Worm (Caenorhabditis elegans) whole organism, late embryonic: ENCODE results near the gene sdhb-1.

Experiments used
- C08G9.2 ChIP-seq: sonication (generic microtip); optimal IDR thresholded peaks from 2 replicates; lab custom pipeline; 2016; ENCODE audit warnings: mild to moderate bottlenecking, missing genetic modification characterization, moderate library complexity, missing compliant biosample characterization
- C38D4.7 ChIP-seq: fragments of 200-800 bp; sonication (Bioruptor generic); optimal IDR thresholded peaks from 2 replicates; lab custom pipeline; 2018; ENCODE audit warnings: mild to moderate bottlenecking, missing genetic modification characterization, moderate library complexity, missing compliant biosample characterization
- Y22D7AL.16 ChIP-seq: sonication (generic microtip); optimal IDR thresholded peaks from 2 replicates; lab custom pipeline; 2016; ENCODE audit warnings: missing genetic modification characterization, missing compliant biosample characterization
- ahr-1 ChIP-seq: sonication (generic microtip); optimal IDR thresholded peaks from 2 replicates; lab custom pipeline; 2016; ENCODE audit warnings: missing genetic modification characterization, missing compliant biosample characterization
- ceh-14 ChIP-seq: sonication (generic microtip); optimal IDR thresholded peaks from 2 replicates; lab custom pipeline; 2016; ENCODE audit warnings: missing genotype, missing genetic modification characterization, missing compliant biosample characterization
- ceh-18 ChIP-seq: sonication (generic microtip); optimal IDR thresholded peaks from 2 replicates; lab custom pipeline; 2016; ENCODE audit warnings: missing genetic modification characterization, missing compliant biosample characterization
- ceh-2 ChIP-seq: sonication (generic microtip); optimal IDR thresholded peaks from 2 replicates; lab custom pipeline; 2016; ENCODE audit warnings: missing genotype, missing genetic modification characterization, missing compliant biosample characterization
- ceh-24 ChIP-seq: sonication (generic microtip); optimal IDR thresholded peaks from 2 replicates; lab custom pipeline; 2016; ENCODE audit warnings: mild to moderate bottlenecking, missing genetic modification characterization, missing compliant biosample characterization
- ceh-34 ChIP-seq: sonication (generic microtip); optimal IDR thresholded peaks from 2 replicates; lab custom pipeline; 2016; ENCODE audit warnings: mild to moderate bottlenecking, missing genetic modification characterization, missing compliant biosample characterization
- ceh-9 ChIP-seq: sonication (generic microtip); optimal IDR thresholded peaks from 2 replicates; lab custom pipeline; 2016; ENCODE audit warnings: mild to moderate bottlenecking, missing genetic modification characterization, inconsistent platforms, missing compliant biosample characterization
- che-1 ChIP-seq: sonication (generic microtip); optimal IDR thresholded peaks from 2 replicates; lab custom pipeline; 2016; ENCODE audit warnings: mild to moderate bottlenecking, missing genetic modification characterization, missing compliant biosample characterization
- dmd-4 ChIP-seq: sonication (generic microtip); optimal IDR thresholded peaks from 2 replicates; lab custom pipeline; 2016; ENCODE audit warnings: borderline replicate concordance, missing genetic modification characterization, missing compliant biosample characterization
- elt-4 ChIP-seq: sonication (generic microtip); optimal IDR thresholded peaks from 2 replicates; lab custom pipeline; 2016; ENCODE audit warnings: missing genetic modification characterization, missing compliant biosample characterization
- ets-4 ChIP-seq: sonication (generic microtip); optimal IDR thresholded peaks from 2 replicates; lab custom pipeline; 2016; ENCODE audit warnings: missing genetic modification characterization, missing compliant biosample characterization
- fkh-10 ChIP-seq: fragments of 150-350 bp; optimal IDR thresholded peaks from 2 replicates; lab custom pipeline; 2014; ENCODE audit warnings: missing biosample characterization, missing genetic modification reagents, missing genetic modification characterization
- hlh-15 ChIP-seq: sonication (generic microtip); optimal IDR thresholded peaks from 2 replicates; lab custom pipeline; 2016; ENCODE audit warnings: missing genetic modification characterization, missing compliant biosample characterization
- hlh-30 ChIP-seq: sonication (generic microtip); optimal IDR thresholded peaks from 2 replicates; lab custom pipeline; 2017; ENCODE audit warnings: antibody characterized with exemption, missing genetic modification characterization, missing compliant biosample characterization; ENCODE audit not compliant: insufficient read depth
- hlh-8 ChIP-seq: sonication (generic microtip); optimal IDR thresholded peaks from 2 replicates; lab custom pipeline; 2016; ENCODE audit warnings: missing genotype, missing genetic modification characterization, missing compliant biosample characterization
- lin-11 ChIP-seq: fragments of 200-800 bp; sonication (Bioruptor generic); optimal IDR thresholded peaks from 2 replicates; lab custom pipeline; 2018; ENCODE audit warnings: mild to moderate bottlenecking, missing genetic modification characterization, missing compliant biosample characterization
- nfya-1 ChIP-seq: sonication (generic microtip); optimal IDR thresholded peaks from 2 replicates; lab custom pipeline; 2017; ENCODE audit warnings: missing genetic modification characterization, mild to moderate bottlenecking, missing compliant biosample characterization, antibody characterized with exemption, moderate library complexity
- nhr-11 ChIP-seq: fragments of 150-350 bp; optimal IDR thresholded peaks from 2 replicates; lab custom pipeline; 2014; ENCODE audit warnings: missing biosample characterization, missing genetic modification characterization
- nhr-232 ChIP-seq: sonication (generic microtip); optimal IDR thresholded peaks from 2 replicates; lab custom pipeline; 2016; ENCODE audit warnings: missing genetic modification characterization, missing compliant biosample characterization
- npax-4 ChIP-seq: sonication (generic microtip); optimal IDR thresholded peaks from 2 replicates; lab custom pipeline; 2016; ENCODE audit warnings: missing genetic modification characterization, missing compliant biosample characterization
- odd-2 ChIP-seq: sonication (generic microtip); optimal IDR thresholded peaks from 2 replicates; lab custom pipeline; 2017; ENCODE audit warnings: antibody characterized with exemption, mild to moderate bottlenecking, missing genetic modification characterization, missing compliant biosample characterization
- pax-1 ChIP-seq: fragments of 150-350 bp; optimal IDR thresholded peaks from 2 replicates; lab custom pipeline; 2014; ENCODE audit warnings: missing biosample characterization, missing genetic modification characterization
- pha-4 ChIP-seq: fragments of 150-350 bp; optimal IDR thresholded peaks from 2 replicates; lab custom pipeline; 2018; ENCODE audit warnings: missing biosample characterization, missing genetic modification reagents, missing genetic modification characterization
- pqm-1 ChIP-seq: sonication (generic microtip); optimal IDR thresholded peaks from 2 replicates; lab custom pipeline; 2016; ENCODE audit warnings: missing genetic modification characterization, missing compliant biosample characterization
- pros-1 ChIP-seq: fragments of 150-350 bp; optimal IDR thresholded peaks from 2 replicates; lab custom pipeline; 2014; ENCODE audit warnings: missing biosample characterization, missing genetic modification reagents, missing genetic modification characterization
- rnt-1 ChIP-seq: sonication (generic microtip); optimal IDR thresholded peaks from 2 replicates; lab custom pipeline; 2016; ENCODE audit warnings: missing genetic modification characterization, missing compliant biosample characterization
- sdc-2 ChIP-seq: sonication (generic microtip); optimal IDR thresholded peaks from 2 replicates; lab custom pipeline; 2016; ENCODE audit warnings: missing genotype, missing genetic modification characterization, missing compliant biosample characterization
- sox-2 ChIP-seq: fragments of 200-800 bp; sonication (Bioruptor generic); IDR thresholded peaks from 2 replicates; pipeline ENCODE4 v1.3.6; 2022; ENCODE audit warnings: missing genetic modification reagents, missing genetic modification characterization, missing compliant biosample characterization
- unc-3 ChIP-seq, 2 experiments: fragments of 200-800 bp in 1 of 2; sonication (Bioruptor generic) in 1 of 2; sonication (generic microtip) in 1 of 2; conservative IDR thresholded peaks in 1 of 2; optimal IDR thresholded peaks in 1 of 2; 2 replicates each; pipeline versions ENCODE4 v1.3.6 to Lab custom; 2016 to 2022; ENCODE audit warnings: missing compliant biosample characterization in 2 of 2, missing genetic modification characterization in 2 of 2, missing genetic modification reagents in 1 of 2
- ztf-16 ChIP-seq: sonication (generic microtip); optimal IDR thresholded peaks from 2 replicates; lab custom pipeline; 2017; ENCODE audit warnings: missing genetic modification characterization, missing compliant biosample characterization

Gene sdhb-1

ce11 chrII:9372991-9373390 lies 20.5 kb upstream of the sdhb-1 start, which contains the start of gene C06C3.4:
C06C3.4 (plus strand) TSS chrII:9373291.
- TF ChIP-seq pqm-1 (tag; lab: Kevin White, UChicago), result no peak
- TF ChIP-seq hlh-30 (tag; lab: Kevin White, UChicago), result no peak
- no peak for TF ChIP-seq nfya-1 (tag; lab: Kevin White, UChicago)
- TF ChIP-seq rnt-1 (tag; lab: Kevin White, UChicago), result no peak
- TF ChIP-seq ceh-2 (tag; lab: Kevin White, UChicago), result no peak

- no peak for TF ChIP-seq hlh-15 (tag; lab: Kevin White, UChicago)
- TF ChIP-seq dmd-4, result no peak
- no peak for TF ChIP-seq rnt-1 (tag; lab: Kevin White, UChicago)
- TF ChIP-seq ceh-34 (tag; lab: Kevin White, UChicago), result no peak
- no peak for TF ChIP-seq elt-4 (tag; lab: Kevin White, UChicago)
- no peak for TF ChIP-seq unc-3 (GFP tag; conservative IDR thresholded peaks at IDR 0.05; lab: Robert Waterston, UW)
- no peak for TF ChIP-seq unc-3 (tag; optimal IDR thresholded peaks at IDR 0.05; lab: Kevin White, UChicago)
- no peak for TF ChIP-seq ceh-2 (tag; lab: Kevin White, UChicago)
- TF ChIP-seq ceh-14 (tag; lab: Kevin White, UChicago), result no peak
- no peak for TF ChIP-seq hlh-8 (tag; lab: Kevin White, UChicago)
- TF ChIP-seq ahr-1, result no peak
- no peak for TF ChIP-seq che-1 (tag; lab: Kevin White, UChicago)
- TF ChIP-seq ztf-16 (tag; lab: Kevin White, UChicago), result no peak
- TF ChIP-seq lin-11 (tag; lab: Kevin White, UChicago), result no peak
Measured at ce11 chrII:9372393-9372792, 19.9 kb upstream of the sdhb-1 start, which contains the start of gene C06C3.3. C06C3.3 (minus strand) TSS chrII:9372493.

- TF ChIP-seq sox-2 (GFP tag; lab: Robert Waterston, UW) (no peak), fkh-10 (GFP tag; lab: Kevin White, UChicago) (no peak), nfya-1 (tag; lab: Kevin White, UChicago) (no peak), pax-1 (tag; lab: Kevin White, UChicago) (no peak), odd-2 (tag; lab: Kevin White, UChicago) (no peak), ceh-24 (no peak), C08G9.2 (tag; lab: Kevin White, UChicago) (no peak), elt-4 (tag; lab: Kevin White, UChicago) (no peak), ceh-18 (tag; lab: Kevin White, UChicago) (no peak), ets-4 (tag; lab: Kevin White, UChicago) (no peak), pha-4 (tag; lab: Kevin White, UChicago) (no peak), nhr-232 (tag; lab: Kevin White, UChicago) (no peak), nhr-11 (no peak), npax-4 (no peak), sdc-2 (tag; lab: Kevin White, UChicago) (no peak), ahr-1 (no peak), ceh-14 (tag; lab: Kevin White, UChicago) (no peak), pros-1 (no peak)
Measured at ce11 chrII:9369394-9369793, 16.9 kb upstream of the sdhb-1 start.

- TF ChIP-seq pqm-1 (tag; lab: Kevin White, UChicago), result no peak
- TF ChIP-seq ceh-9, result no peak
- no peak for TF ChIP-seq ceh-14 (tag; lab: Kevin White, UChicago)
- no peak for TF ChIP-seq Y22D7AL.16 (tag; lab: Kevin White, UChicago)
- no peak for TF ChIP-seq nhr-232 (tag; lab: Kevin White, UChicago)
Measured at ce11 chrII:9362249-9362648, 9.7 kb upstream of the sdhb-1 start.

ce11 chrII:9358230-9358629 lies 5.7 kb upstream of the sdhb-1 start, which contains the start of gene mel-11:
mel-11 (plus strand) TSS chrII:9358530.
- no peak for TF ChIP-seq ztf-16 (tag; lab: Kevin White, UChicago)
- no peak for TF ChIP-seq C38D4.7
- TF ChIP-seq ceh-18 (tag; lab: Kevin White, UChicago), result no peak
